Fruit fly (Drosophila melanogaster) whole organism, embryonic: Measurements from ENCODE around the gene SerRS-m.

Experiments
- Aef1 ChIP-seq: fragments of 200-800 bp; sonication (Bioruptor generic); IDR thresholded peaks from 3 replicates; pipeline ENCODE4 v1.3.6; 2022; ENCODE audit warnings: missing biosample characterization, missing genetic modification characterization
- Bdp1 ChIP-seq: fragments of 200-800 bp; sonication (Bioruptor generic); optimal IDR thresholded peaks from 3 replicates; lab custom pipeline; 2016; ENCODE audit warnings: missing biosample characterization, missing genetic modification characterization
- Bgb ChIP-seq: fragments of 200-800 bp; sonication (Bioruptor generic); IDR thresholded peaks from 2 replicates; pipeline ENCODE4 v1.3.6; 2022; ENCODE audit warnings: missing biosample characterization, missing genetic modification characterization; ENCODE audit not compliant: partially characterized antibody
- CG10565 ChIP-seq: fragments of 200-800 bp; sonication (Bioruptor generic); optimal IDR thresholded peaks from 3 replicates; lab custom pipeline; 2016; ENCODE audit warnings: missing biosample characterization, mild to moderate bottlenecking, missing genetic modification characterization
- CG11247 ChIP-seq: fragments of 200-800 bp; sonication (Bioruptor generic); IDR thresholded peaks from 2 replicates; pipeline ENCODE4 v1.3.6; 2022; ENCODE audit warnings: missing biosample characterization, missing genetic modification characterization
- CG12155 ChIP-seq: fragments of 200-800 bp; sonication (Bioruptor generic); optimal IDR thresholded peaks from 3 replicates; lab custom pipeline; 2016; ENCODE audit warnings: missing biosample characterization, missing genetic modification characterization
- CG12391 ChIP-seq: fragments of 200-800 bp; sonication (Bioruptor generic); optimal IDR thresholded peaks from 3 replicates; lab custom pipeline; 2018; ENCODE audit warnings: missing biosample characterization, mild to moderate bottlenecking, missing genetic modification characterization, moderate library complexity
- CG13775 ChIP-seq: fragments of 200-800 bp; sonication (Bioruptor generic); optimal IDR thresholded peaks from 3 replicates; lab custom pipeline; 2017; ENCODE audit warnings: missing biosample characterization, mild to moderate bottlenecking, missing genetic modification characterization
- CG1529 ChIP-seq: fragments of 200-800 bp; sonication (Bioruptor generic); optimal IDR thresholded peaks from 3 replicates; lab custom pipeline; 2018; ENCODE audit warnings: missing biosample characterization, missing genetic modification characterization
- CG15601 ChIP-seq: fragments of 200-800 bp; sonication (Bioruptor generic); optimal IDR thresholded peaks from 3 replicates; lab custom pipeline; 2019; ENCODE audit warnings: missing biosample characterization, mild to moderate bottlenecking, missing genetic modification characterization, moderate library complexity
- CG16815 ChIP-seq: fragments of 200-800 bp; sonication (Bioruptor generic); optimal IDR thresholded peaks from 3 replicates; lab custom pipeline; 2017; ENCODE audit warnings: missing biosample characterization, mild to moderate bottlenecking, missing genetic modification characterization
- CG16863 ChIP-seq: fragments of 200-800 bp; sonication (Bioruptor generic); optimal IDR thresholded peaks from 3 replicates; lab custom pipeline; 2016; ENCODE audit warnings: missing biosample characterization, missing genetic modification characterization
- CG17829 ChIP-seq: fragments of 200-800 bp; optimal IDR thresholded peaks from 2 replicates; lab custom pipeline; 2019; ENCODE audit warnings: missing biosample characterization, mild to moderate bottlenecking, missing genetic modification characterization, moderate library complexity
- CG18764 ChIP-seq: fragments of 200-800 bp; sonication (Bioruptor generic); optimal IDR thresholded peaks from 3 replicates; lab custom pipeline; 2016; ENCODE audit warnings: missing biosample characterization, missing genetic modification characterization
- CG33557 ChIP-seq: fragments of 200-800 bp; sonication (Bioruptor generic); optimal IDR thresholded peaks from 2 replicates; lab custom pipeline; 2019; ENCODE audit warnings: missing biosample characterization, mild to moderate bottlenecking, missing genetic modification characterization, moderate library complexity
- CG3407 ChIP-seq: fragments of 200-800 bp; sonication (Bioruptor generic); optimal IDR thresholded peaks from 2 replicates; lab custom pipeline; 2018; ENCODE audit warnings: missing biosample characterization, mild to moderate bottlenecking, missing genetic modification characterization
- CG4617 ChIP-seq: fragments of 200-800 bp; sonication (Bioruptor generic); optimal IDR thresholded peaks from 3 replicates; lab custom pipeline; 2016; ENCODE audit warnings: missing biosample characterization, missing genetic modification characterization, borderline replicate concordance
- CG6175 ChIP-seq: fragments of 200-800 bp; sonication (Bioruptor generic); IDR thresholded peaks from 3 replicates; pipeline ENCODE4 v1.3.6; 2022; ENCODE audit warnings: missing biosample characterization, missing genetic modification characterization
- CG7372 ChIP-seq: fragments of 200-800 bp; sonication (Bioruptor generic); IDR thresholded peaks from 2 replicates; pipeline ENCODE4 v1.3.6; 2022; ENCODE audit warnings: missing biosample characterization, missing genetic modification characterization
- CG8089 ChIP-seq: fragments of 200-800 bp; sonication (Bioruptor generic); optimal IDR thresholded peaks from 3 replicates; lab custom pipeline; 2016; ENCODE audit warnings: missing biosample characterization, missing genetic modification characterization
- CG9437 ChIP-seq: fragments of 200-800 bp; sonication (Bioruptor generic); optimal IDR thresholded peaks from 2 replicates; lab custom pipeline; 2018; ENCODE audit warnings: missing biosample characterization, mild to moderate bottlenecking, missing genetic modification characterization
- Chrac-16 ChIP-seq: fragments of 200-800 bp; sonication (Bioruptor generic); optimal IDR thresholded peaks from 3 replicates; lab custom pipeline; 2016; ENCODE audit warnings: missing biosample characterization, missing genetic modification characterization
- D19A ChIP-seq: fragments of 200-800 bp; optimal IDR thresholded peaks from 3 replicates; lab custom pipeline; 2019; ENCODE audit warnings: missing biosample characterization, mild to moderate bottlenecking, missing genetic modification characterization, moderate library complexity
- Dip3 ChIP-seq: fragments of 200-800 bp; sonication (Bioruptor generic); optimal IDR thresholded peaks from 3 replicates; lab custom pipeline; 2016; ENCODE audit warnings: missing biosample characterization, missing genetic modification characterization
- H15 ChIP-seq: fragments of 200-800 bp; sonication (Bioruptor generic); IDR thresholded peaks from 3 replicates; pipeline ENCODE4 v1.3.6; 2022; ENCODE audit warnings: missing biosample characterization, missing genetic modification characterization
- Hand ChIP-seq: fragments of 200-800 bp; sonication (Bioruptor generic); optimal IDR thresholded peaks from 2 replicates; lab custom pipeline; 2017; ENCODE audit warnings: mild to moderate bottlenecking, missing biosample characterization, missing genetic modification reagents, missing genetic modification characterization
- Hr78 ChIP-seq, 2 experiments: fragments of 200-800 bp in 1 of 2; fragments of >200 bp in 1 of 2; sonication (Bioruptor generic) in 1 of 2; optimal IDR thresholded peaks; 2 replicates each; lab custom pipeline; 2017 to 2019; ENCODE audit warnings: missing biosample characterization in 2 of 2, missing genetic modification characterization in 2 of 2, mild to moderate bottlenecking in 1 of 2, moderate library complexity in 1 of 2
- MTF-1 ChIP-seq: fragments of 200-800 bp; sonication (Bioruptor generic); optimal IDR thresholded peaks from 2 replicates; lab custom pipeline; 2018; ENCODE audit warnings: missing biosample characterization, mild to moderate bottlenecking, missing genetic modification characterization, borderline replicate concordance
- Max ChIP-seq: fragments of 200-800 bp; sonication (Bioruptor generic); optimal IDR thresholded peaks from 2 replicates; lab custom pipeline; 2016; ENCODE audit warnings: missing biosample characterization, mild to moderate bottlenecking, missing genetic modification characterization
- Optix ChIP-seq: fragments of 200-800 bp; sonication (Bioruptor generic); IDR thresholded peaks from 3 replicates; pipeline ENCODE4 v1.3.6; 2022; ENCODE audit warnings: missing biosample characterization, missing genetic modification characterization
- Ravus ChIP-seq: fragments of 200-800 bp; sonication (Bioruptor generic); IDR thresholded peaks from 2 replicates; pipeline ENCODE4 v1.3.6; 2022; ENCODE audit warnings: missing biosample characterization, missing genetic modification characterization
- Sox100B ChIP-seq: fragments of 200-800 bp; sonication (Bioruptor generic); optimal IDR thresholded peaks from 3 replicates; lab custom pipeline; 2018; ENCODE audit warnings: missing biosample characterization, mild to moderate bottlenecking, missing genetic modification characterization
- cas ChIP-seq: fragments of 200-800 bp; sonication (Bioruptor generic); IDR thresholded peaks from 2 replicates; pipeline ENCODE4 v1.3.6; 2022; ENCODE audit warnings: missing biosample characterization, missing genetic modification characterization
- cato ChIP-seq: fragments of 200-800 bp; sonication (Bioruptor generic); optimal IDR thresholded peaks from 2 replicates; lab custom pipeline; 2016; ENCODE audit warnings: missing biosample characterization, missing genetic modification characterization, borderline replicate concordance
- dan ChIP-seq: fragments of 200-800 bp; sonication (Bioruptor generic); IDR thresholded peaks from 2 replicates; pipeline ENCODE4 v1.3.6; 2022; ENCODE audit warnings: missing biosample characterization, missing genetic modification characterization
- dati ChIP-seq: fragments of 200-800 bp; sonication (Bioruptor generic); IDR thresholded peaks from 2 replicates; pipeline ENCODE4 v1.3.6; 2022; ENCODE audit warnings: missing biosample characterization, missing genetic modification characterization
- dimm ChIP-seq: fragments of 200-800 bp; sonication (Bioruptor generic); IDR thresholded peaks from 2 replicates; pipeline ENCODE4 v1.3.6; 2022; ENCODE audit warnings: missing biosample characterization, missing genetic modification characterization
- dmrt99B ChIP-seq: fragments of 200-800 bp; sonication (Bioruptor generic); optimal IDR thresholded peaks from 2 replicates; lab custom pipeline; 2018; ENCODE audit warnings: missing biosample characterization, mild to moderate bottlenecking, missing genetic modification characterization, moderate library complexity
- fd64A ChIP-seq: fragments of 200-800 bp; sonication (Bioruptor generic); optimal IDR thresholded peaks from 3 replicates; lab custom pipeline; 2018; ENCODE audit warnings: missing biosample characterization, mild to moderate bottlenecking, missing genetic modification characterization
- gsb ChIP-seq: fragments of 200-800 bp; sonication (Bioruptor generic); IDR thresholded peaks from 2 replicates; pipeline ENCODE4 v1.3.6; 2022; ENCODE audit warnings: missing biosample characterization, missing genetic modification characterization
- knrl ChIP-seq: fragments of 200-800 bp; sonication (Bioruptor generic); IDR thresholded peaks from 3 replicates; pipeline ENCODE4 v1.3.6; 2022; ENCODE audit warnings: missing biosample characterization, missing genetic modification characterization; ENCODE audit not compliant: partially characterized antibody
- pan ChIP-seq, 4 experiments: fragments of >200 bp in 3 of 4; fragments of 200-800 bp in 1 of 4; sonication (Bioruptor generic) in 1 of 4; optimal IDR thresholded peaks in 3 of 4; IDR thresholded peaks in 1 of 4; 2 replicates each; pipeline versions ENCODE4 v1.3.6 to Lab custom; 2017 to 2022; ENCODE audit warnings: missing biosample characterization in 2 of 4, missing genetic modification characterization in 2 of 4, mixed read lengths in 1 of 4
- pho ChIP-seq: fragments of 200-800 bp; sonication (Bioruptor generic); optimal IDR thresholded peaks from 2 replicates; lab custom pipeline; 2016; ENCODE audit warnings: missing biosample characterization, missing genetic modification characterization
- salm ChIP-seq: fragments of 200-800 bp; sonication (Bioruptor generic); optimal IDR thresholded peaks from 2 replicates; lab custom pipeline; 2018; ENCODE audit warnings: missing biosample characterization, mild to moderate bottlenecking, missing genetic modification characterization
- sna ChIP-seq: fragments of 200-800 bp; sonication (Bioruptor generic); IDR thresholded peaks from 2 replicates; pipeline ENCODE4 v1.3.6; 2022; ENCODE audit warnings: missing biosample characterization, missing genetic modification characterization; ENCODE audit not compliant: partially characterized antibody
- tap ChIP-seq: fragments of 200-800 bp; optimal IDR thresholded peaks from 3 replicates; lab custom pipeline; 2019; ENCODE audit warnings: missing biosample characterization, mild to moderate bottlenecking, missing genetic modification characterization, moderate library complexity
- tx ChIP-seq: fragments of 200-800 bp; sonication (Bioruptor generic); optimal IDR thresholded peaks from 2 replicates; lab custom pipeline; 2016; ENCODE audit warnings: missing biosample characterization, missing genetic modification characterization
- wor ChIP-seq: fragments of 200-800 bp; sonication (Bioruptor generic); IDR thresholded peaks from 2 replicates; pipeline ENCODE4 v1.3.6; 2022; ENCODE audit warnings: missing biosample characterization, missing genetic modification characterization
- zen ChIP-seq: fragments of 200-800 bp; sonication (Bioruptor generic); optimal IDR thresholded peaks from 3 replicates; lab custom pipeline; 2018; ENCODE audit warnings: missing biosample characterization, mild to moderate bottlenecking, missing genetic modification characterization, moderate library complexity
- zfh2 ChIP-seq: fragments of 200-800 bp; sonication (Bioruptor generic); optimal IDR thresholded peaks from 2 replicates; lab custom pipeline; 2016; ENCODE audit warnings: missing biosample characterization, missing genetic modification characterization

The SerRS-m gene

DNA sequence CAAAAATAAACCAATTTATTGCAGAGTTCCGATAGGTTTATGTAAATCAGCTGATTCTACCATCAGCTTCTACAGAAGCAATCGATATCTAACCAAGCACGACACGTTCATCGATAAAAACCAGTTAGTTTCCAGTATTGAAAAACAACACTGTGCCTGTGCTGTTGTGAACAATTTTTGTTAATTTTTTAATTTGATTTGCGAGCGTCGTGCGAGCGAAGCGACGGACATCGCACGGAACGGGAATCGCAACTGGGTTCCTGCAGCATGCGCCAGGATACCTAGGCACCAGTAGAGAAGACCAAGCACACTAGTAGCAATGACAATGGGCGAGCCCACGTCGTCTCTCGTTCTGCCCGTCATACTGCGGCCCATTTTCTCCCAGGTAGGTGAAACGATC is 31.4 kb downstream of the SerRS-m start, which contains the start of the genes Ccm3 and CG6136 (continued):
- no peak for TF ChIP-seq CG15601 (tag; lab: Kevin White, UChicago)
- no peak for TF ChIP-seq Chrac-16 (GFP tag; lab: Kevin White, UChicago)
- TF ChIP-seq dimm (GFP tag; lab: Robert Waterston, UW): no peak
- peak; percentile 89 for TF ChIP-seq knrl (GFP tag; lab: Robert Waterston, UW)
- no peak for TF ChIP-seq CG33557 (GFP tag; lab: Kevin White, UChicago)
- no peak for TF ChIP-seq Optix (GFP tag; lab: Robert Waterston, UW)
- no peak for TF ChIP-seq D19A (tag; lab: Kevin White, UChicago)
- TF ChIP-seq salm (tag; lab: Kevin White, UChicago): no peak
- no peak for TF ChIP-seq zen (tag; lab: Kevin White, UChicago)
- peak; percentile 59 for TF ChIP-seq Max (GFP tag; lab: Kevin White, UChicago)
- TF ChIP-seq CG12155 (GFP tag; lab: Kevin White, UChicago): peak; percentile 42
- no peak for TF ChIP-seq CG6175 (GFP tag; lab: Robert Waterston, UW)
- TF ChIP-seq Aef1 (GFP tag; lab: Robert Waterston, UW): no peak
- no peak for TF ChIP-seq CG10565 (GFP tag; lab: Kevin White, UChicago)
- peak; percentile 40; the same call in 1 of the 3 replicates for TF ChIP-seq H15 (GFP tag; lab: Robert Waterston, UW)
- no peak for TF ChIP-seq Hand (GFP tag; lab: Kevin White, UChicago)
- peak; percentile 44; the same call in 1 of the 2 replicates for TF ChIP-seq CG11247 (GFP tag; lab: Robert Waterston, UW)
- TF ChIP-seq fd64A (GFP tag; lab: Kevin White, UChicago): no peak
- no peak for TF ChIP-seq CG3407 (GFP tag; lab: Kevin White, UChicago)
- TF ChIP-seq Hr78 (GFP tag; optimal IDR thresholded peaks at IDR 0.05; lab: Kevin White, UChicago): no peak
- peak; percentile 96 for TF ChIP-seq Bgb (GFP tag; lab: Robert Waterston, UW)
- no peak for TF ChIP-seq wor (GFP tag; lab: Robert Waterston, UW)
- no peak for TF ChIP-seq dmrt99B
- peak; percentile 10 for TF ChIP-seq CG18764 (GFP tag; lab: Kevin White, UChicago)
- peak; percentile 37 for TF ChIP-seq pho (GFP tag; lab: Kevin White, UChicago)
- no peak for TF ChIP-seq CG7372 (GFP tag; lab: Robert Waterston, UW)
- TF ChIP-seq CG4617 (GFP tag; lab: Kevin White, UChicago): peak; percentile 88
- no peak for TF ChIP-seq Bdp1 (GFP tag; lab: Kevin White, UChicago)
- TF ChIP-seq tap (tag; lab: Kevin White, UChicago): no peak
- TF ChIP-seq CG8089: no peak
- no peak for TF ChIP-seq CG1529
- no peak for TF ChIP-seq CG16815 (GFP tag; lab: Kevin White, UChicago)
- TF ChIP-seq CG17829 (tag; lab: Kevin White, UChicago): peak; percentile 34
- no peak for TF ChIP-seq Ravus
- peak; percentile 50 for TF ChIP-seq tx (GFP tag; lab: Kevin White, UChicago)
- no peak for TF ChIP-seq Sox100B (GFP tag; lab: Kevin White, UChicago)
- TF ChIP-seq cas (GFP tag; lab: Robert Waterston, UW): no peak
- no peak for TF ChIP-seq dan (GFP tag; lab: Robert Waterston, UW)
- no peak for TF ChIP-seq CG13775 (GFP tag; lab: Kevin White, UChicago)
- peak; percentile 48 for TF ChIP-seq zfh2 (GFP tag; lab: Kevin White, UChicago)
- peak; percentile 16 for TF ChIP-seq CG12391 (tag; lab: Kevin White, UChicago)
- 0 out of 2 replicates have a peak, but pooled peaks have one; percentile 30 for TF ChIP-seq gsb (GFP tag; lab: Robert Waterston, UW)
- no peak for TF ChIP-seq dati (GFP tag; lab: Robert Waterston, UW)
- TF ChIP-seq Dip3: peak; percentile 36
- no peak for TF ChIP-seq cato
- peak; percentile 14 for TF ChIP-seq MTF-1 (GFP tag; lab: Kevin White, UChicago)
- TF ChIP-seq pan (optimal IDR thresholded peaks at IDR 0.05; lab: Kevin White, UChicago): no peak
- TF ChIP-seq pan (GFP tag; optimal IDR thresholded peaks at IDR 0.05 in 1 of 2, IDR thresholded peaks at IDR 0.05 in 1 of 2): no peak
- TF ChIP-seq sna (GFP tag; lab: Robert Waterston, UW): peak; percentile 85
- TF ChIP-seq CG9437 (GFP tag; lab: Kevin White, UChicago): peak; percentile 40
- TF ChIP-seq CG16863 (GFP tag; lab: Kevin White, UChicago): no peak
